Worm (Caenorhabditis elegans) whole organism, late embryonic: ENCODE data around the gene ceh-57.

Source experiments
- C08G9.2 ChIP-seq: sonication (generic microtip); optimal IDR thresholded peaks from 2 replicates; lab custom pipeline; 2016; ENCODE audit warnings: mild to moderate bottlenecking, missing genetic modification characterization, moderate library complexity, missing compliant biosample characterization
- ama-1 ChIP-seq: fragments of 150-350 bp; optimal IDR thresholded peaks from 2 replicates; lab custom pipeline; 2014
- ceh-14 ChIP-seq: sonication (generic microtip); optimal IDR thresholded peaks from 2 replicates; lab custom pipeline; 2016; ENCODE audit warnings: missing genotype, missing genetic modification characterization, missing compliant biosample characterization
- ceh-18 ChIP-seq: sonication (generic microtip); optimal IDR thresholded peaks from 2 replicates; lab custom pipeline; 2016; ENCODE audit warnings: missing genetic modification characterization, missing compliant biosample characterization
- ceh-2 ChIP-seq: sonication (generic microtip); optimal IDR thresholded peaks from 2 replicates; lab custom pipeline; 2016; ENCODE audit warnings: missing genotype, missing genetic modification characterization, missing compliant biosample characterization
- ceh-24 ChIP-seq: sonication (generic microtip); optimal IDR thresholded peaks from 2 replicates; lab custom pipeline; 2016; ENCODE audit warnings: mild to moderate bottlenecking, missing genetic modification characterization, missing compliant biosample characterization
- ceh-30 ChIP-seq: fragments of 150-350 bp; optimal IDR thresholded peaks from 2 replicates; lab custom pipeline; 2014; ENCODE audit warnings: missing biosample characterization, missing genetic modification characterization
- ceh-31 ChIP-seq: sonication (generic microtip); optimal IDR thresholded peaks from 2 replicates; lab custom pipeline; 2016; ENCODE audit warnings: missing genetic modification characterization, missing compliant biosample characterization
- ceh-34 ChIP-seq: sonication (generic microtip); optimal IDR thresholded peaks from 2 replicates; lab custom pipeline; 2016; ENCODE audit warnings: mild to moderate bottlenecking, missing genetic modification characterization, missing compliant biosample characterization
- ceh-45 ChIP-seq: fragments of 200-800 bp; sonication (Bioruptor generic); IDR thresholded peaks from 2 replicates; pipeline ENCODE4 v1.3.6; 2022; ENCODE audit warnings: missing genetic modification reagents, missing genetic modification characterization, missing compliant biosample characterization
- ceh-9 ChIP-seq: sonication (generic microtip); optimal IDR thresholded peaks from 2 replicates; lab custom pipeline; 2016; ENCODE audit warnings: mild to moderate bottlenecking, missing genetic modification characterization, inconsistent platforms, missing compliant biosample characterization
- dmd-4 ChIP-seq: sonication (generic microtip); optimal IDR thresholded peaks from 2 replicates; lab custom pipeline; 2016; ENCODE audit warnings: borderline replicate concordance, missing genetic modification characterization, missing compliant biosample characterization
- elt-2 ChIP-seq: sonication (generic microtip); optimal IDR thresholded peaks from 2 replicates; lab custom pipeline; 2016; ENCODE audit warnings: missing genetic modification reagents, missing genetic modification characterization, missing compliant biosample characterization
- elt-4 ChIP-seq: sonication (generic microtip); optimal IDR thresholded peaks from 2 replicates; lab custom pipeline; 2016; ENCODE audit warnings: missing genetic modification characterization, missing compliant biosample characterization
- ets-4 ChIP-seq: sonication (generic microtip); optimal IDR thresholded peaks from 2 replicates; lab custom pipeline; 2016; ENCODE audit warnings: missing genetic modification characterization, missing compliant biosample characterization
- eyg-1 ChIP-seq: sonication (generic microtip); optimal IDR thresholded peaks from 2 replicates; lab custom pipeline; 2016; ENCODE audit warnings: missing genotype, missing genetic modification characterization, missing compliant biosample characterization
- fax-1 ChIP-seq: sonication (generic microtip); optimal IDR thresholded peaks from 2 replicates; lab custom pipeline; 2016; ENCODE audit warnings: missing genotype, missing genetic modification characterization, missing compliant biosample characterization
- fkh-10 ChIP-seq: fragments of 150-350 bp; optimal IDR thresholded peaks from 2 replicates; lab custom pipeline; 2014; ENCODE audit warnings: missing biosample characterization, missing genetic modification reagents, missing genetic modification characterization
- fkh-6 ChIP-seq: sonication (generic microtip); optimal IDR thresholded peaks from 2 replicates; lab custom pipeline; 2016; ENCODE audit warnings: missing genetic modification characterization, missing compliant biosample characterization
- gmeb-2 ChIP-seq: sonication (generic microtip); optimal IDR thresholded peaks from 2 replicates; lab custom pipeline; 2016; ENCODE audit warnings: missing genetic modification characterization, inconsistent platforms, missing compliant biosample characterization
- hlh-13 ChIP-seq: fragments of 200-800 bp; sonication (Bioruptor generic); optimal IDR thresholded peaks from 2 replicates; lab custom pipeline; 2018; ENCODE audit warnings: mild to moderate bottlenecking, missing genetic modification characterization, missing compliant biosample characterization
- hlh-15 ChIP-seq: sonication (generic microtip); optimal IDR thresholded peaks from 2 replicates; lab custom pipeline; 2016; ENCODE audit warnings: missing genetic modification characterization, missing compliant biosample characterization
- hlh-30 ChIP-seq: sonication (generic microtip); optimal IDR thresholded peaks from 2 replicates; lab custom pipeline; 2017; ENCODE audit warnings: antibody characterized with exemption, missing genetic modification characterization, missing compliant biosample characterization; ENCODE audit not compliant: insufficient read depth
- hlh-8 ChIP-seq: sonication (generic microtip); optimal IDR thresholded peaks from 2 replicates; lab custom pipeline; 2016; ENCODE audit warnings: missing genotype, missing genetic modification characterization, missing compliant biosample characterization
- lin-11 ChIP-seq: fragments of 200-800 bp; sonication (Bioruptor generic); optimal IDR thresholded peaks from 2 replicates; lab custom pipeline; 2018; ENCODE audit warnings: mild to moderate bottlenecking, missing genetic modification characterization, missing compliant biosample characterization
- madf-2 ChIP-seq: sonication (generic microtip); optimal IDR thresholded peaks from 2 replicates; lab custom pipeline; 2017; ENCODE audit warnings: missing genetic modification characterization, missing compliant biosample characterization
- nfya-1 ChIP-seq: sonication (generic microtip); optimal IDR thresholded peaks from 2 replicates; lab custom pipeline; 2017; ENCODE audit warnings: missing genetic modification characterization, mild to moderate bottlenecking, missing compliant biosample characterization, antibody characterized with exemption, moderate library complexity
- nhr-232 ChIP-seq: sonication (generic microtip); optimal IDR thresholded peaks from 2 replicates; lab custom pipeline; 2016; ENCODE audit warnings: missing genetic modification characterization, missing compliant biosample characterization
- npax-4 ChIP-seq: sonication (generic microtip); optimal IDR thresholded peaks from 2 replicates; lab custom pipeline; 2016; ENCODE audit warnings: missing genetic modification characterization, missing compliant biosample characterization
- pag-3 ChIP-seq: sonication (generic microtip); optimal IDR thresholded peaks from 2 replicates; lab custom pipeline; 2016; ENCODE audit warnings: missing compliant biosample characterization, missing genetic modification characterization, borderline replicate concordance
- pax-1 ChIP-seq: fragments of 150-350 bp; optimal IDR thresholded peaks from 2 replicates; lab custom pipeline; 2014; ENCODE audit warnings: missing biosample characterization, missing genetic modification characterization
- pqm-1 ChIP-seq: sonication (generic microtip); optimal IDR thresholded peaks from 2 replicates; lab custom pipeline; 2016; ENCODE audit warnings: missing genetic modification characterization, missing compliant biosample characterization
- ref-2 ChIP-seq: sonication (generic microtip); optimal IDR thresholded peaks from 2 replicates; lab custom pipeline; 2016; ENCODE audit warnings: missing genetic modification characterization, missing compliant biosample characterization
- rnt-1 ChIP-seq: sonication (generic microtip); optimal IDR thresholded peaks from 2 replicates; lab custom pipeline; 2016; ENCODE audit warnings: missing genetic modification characterization, missing compliant biosample characterization
- tbx-2 ChIP-seq: sonication (generic microtip); optimal IDR thresholded peaks from 2 replicates; lab custom pipeline; 2016; ENCODE audit warnings: missing genetic modification characterization, missing compliant biosample characterization
- tbx-7 ChIP-seq: sonication (generic microtip); optimal IDR thresholded peaks from 2 replicates; lab custom pipeline; 2016; ENCODE audit warnings: missing genotype, missing genetic modification characterization, missing compliant biosample characterization
- unc-42 ChIP-seq: sonication (generic microtip); optimal IDR thresholded peaks from 2 replicates; lab custom pipeline; 2016; ENCODE audit warnings: missing genotype, missing genetic modification characterization, missing compliant biosample characterization
- unc-55 ChIP-seq: sonication (generic microtip); optimal IDR thresholded peaks from 2 replicates; lab custom pipeline; 2017; ENCODE audit warnings: missing biosample characterization, missing genetic modification reagents, missing genetic modification characterization
- unc-86 ChIP-seq: sonication (generic microtip); optimal IDR thresholded peaks from 2 replicates; lab custom pipeline; 2016; ENCODE audit warnings: missing genetic modification characterization, missing compliant biosample characterization
- zip-5 ChIP-seq: sonication (generic microtip); optimal IDR thresholded peaks from 2 replicates; lab custom pipeline; 2016; ENCODE audit warnings: missing genetic modification characterization, missing compliant biosample characterization
- ztf-16 ChIP-seq: sonication (generic microtip); optimal IDR thresholded peaks from 2 replicates; lab custom pipeline; 2017; ENCODE audit warnings: missing genetic modification characterization, missing compliant biosample characterization

The ceh-57 gene

DNA sequence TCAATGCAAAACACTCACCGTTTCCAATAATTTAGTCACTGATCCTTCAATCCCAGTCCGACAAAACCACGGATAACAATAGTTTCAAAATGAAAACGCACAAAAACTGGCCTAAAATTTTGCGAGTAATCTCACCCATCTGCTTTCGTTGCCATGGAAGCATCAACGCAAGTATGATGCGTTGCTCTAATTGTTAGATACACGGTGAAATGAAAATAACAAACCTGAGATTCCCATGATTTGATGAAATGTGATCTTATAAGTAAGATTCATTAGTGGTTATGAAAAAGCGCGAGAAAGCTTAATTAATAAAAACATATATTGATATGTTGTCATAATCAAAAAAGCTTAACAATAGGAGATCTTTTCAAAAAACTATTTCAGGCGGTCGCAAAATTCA, at the start of gene ceh-57:
TSS of gene ceh-57 (minus strand) at position 95 of the 400 bp plus-strand sequence.
- TF ChIP-seq ama-1 (lab: Kevin White, UChicago) (peak; percentile 36), elt-4 (no peak), dmd-4 (tag; lab: Kevin White, UChicago) (no peak), unc-42 (tag; lab: Kevin White, UChicago) (no peak), nfya-1 (tag; lab: Kevin White, UChicago) (no peak)

- TF ChIP-seq madf-2 (tag; lab: Kevin White, UChicago), result no peak
- TF ChIP-seq hlh-8, result no peak
- no peak for TF ChIP-seq ceh-2 (tag; lab: Kevin White, UChicago)
- TF ChIP-seq unc-42 (tag; lab: Kevin White, UChicago), result peak; percentile 41
- no peak for TF ChIP-seq ceh-34 (tag; lab: Kevin White, UChicago)
- TF ChIP-seq unc-86 (tag; lab: Kevin White, UChicago), result no peak
- TF ChIP-seq nhr-232 (tag; lab: Kevin White, UChicago), result no peak
- TF ChIP-seq ztf-16, result no peak
- TF ChIP-seq hlh-30 (tag; lab: Kevin White, UChicago), result peak; percentile 38
- no peak for TF ChIP-seq lin-11
- no peak for TF ChIP-seq ceh-45 (GFP tag; lab: Robert Waterston, UW)
Observed at ce11 chrII:10416332-10416863, 49.3 kb upstream of the ceh-57 start, which contains the start of gene eif-2A. Gene eif-2A, plus strand, starts transcription at chrII:10416800.

DNA sequence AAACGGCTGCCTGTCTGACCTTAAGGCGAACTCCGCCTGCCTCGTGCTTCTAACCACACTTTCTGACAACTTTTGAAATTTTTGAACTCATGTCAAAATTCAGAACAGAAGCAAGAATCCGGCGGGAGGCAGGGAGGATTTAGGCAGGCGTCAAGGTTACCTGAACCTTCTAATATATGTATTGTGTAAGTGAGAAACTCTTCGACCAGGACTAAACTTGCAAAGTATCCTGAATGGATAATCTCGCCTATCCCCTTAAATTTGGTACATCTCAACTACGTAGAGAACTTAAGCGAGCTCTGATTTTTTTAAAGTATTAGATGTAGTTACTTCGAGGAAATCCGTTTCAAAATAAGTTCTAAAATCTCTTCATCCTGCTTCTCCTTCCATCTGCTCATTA, 43.9 kb upstream of the ceh-57 start, which contains the start of gene E04D5.5:
TSS of gene E04D5.5 (plus strand) at position 301 of the 400 bp plus-strand sequence.
- no peak for TF ChIP-seq ama-1 (lab: Kevin White, UChicago)
- no peak for TF ChIP-seq dmd-4 (tag; lab: Kevin White, UChicago)
- TF ChIP-seq unc-86 (tag; lab: Kevin White, UChicago), result no peak
- TF ChIP-seq ceh-9 (tag; lab: Kevin White, UChicago), result no peak
- TF ChIP-seq C08G9.2 (tag; lab: Kevin White, UChicago), result no peak
- TF ChIP-seq pag-3, result no peak
- TF ChIP-seq hlh-15 (tag; lab: Kevin White, UChicago), result no peak
- TF ChIP-seq gmeb-2 (tag; lab: Kevin White, UChicago), result no peak
- TF ChIP-seq pax-1 (tag; lab: Kevin White, UChicago), result no peak
- no peak for TF ChIP-seq eyg-1 (tag; lab: Kevin White, UChicago)
- no peak for TF ChIP-seq ceh-30 (tag; lab: Kevin White, UChicago)
- TF ChIP-seq ceh-14 (tag; lab: Kevin White, UChicago), result no peak
- TF ChIP-seq ceh-18 (tag; lab: Kevin White, UChicago), result no peak
- TF ChIP-seq, all 69 proteins: peak for 0

- TF ChIP-seq ceh-24 (tag; lab: Kevin White, UChicago), result no peak
- no peak for TF ChIP-seq ref-2 (tag; lab: Kevin White, UChicago)
- TF ChIP-seq elt-2 (tag; lab: Kevin White, UChicago), result peak; percentile 67
- TF ChIP-seq lin-11, result no peak
- TF ChIP-seq unc-55 (GFP tag; lab: Kevin White, UChicago), result no peak
- TF ChIP-seq hlh-30 (tag; lab: Kevin White, UChicago), result no peak
Observed at ce11 chrII:10402991-10403390, 35.9 kb upstream of the ceh-57 start.

- TF ChIP-seq ceh-2 (tag; lab: Kevin White, UChicago), result no peak
Observed at ce11 chrII:10396578-10396977, 29.5 kb upstream of the ceh-57 start, which contains the start of gene T09F3.5. Gene T09F3.5, plus strand, starts transcription at chrII:10396878.

DNA sequence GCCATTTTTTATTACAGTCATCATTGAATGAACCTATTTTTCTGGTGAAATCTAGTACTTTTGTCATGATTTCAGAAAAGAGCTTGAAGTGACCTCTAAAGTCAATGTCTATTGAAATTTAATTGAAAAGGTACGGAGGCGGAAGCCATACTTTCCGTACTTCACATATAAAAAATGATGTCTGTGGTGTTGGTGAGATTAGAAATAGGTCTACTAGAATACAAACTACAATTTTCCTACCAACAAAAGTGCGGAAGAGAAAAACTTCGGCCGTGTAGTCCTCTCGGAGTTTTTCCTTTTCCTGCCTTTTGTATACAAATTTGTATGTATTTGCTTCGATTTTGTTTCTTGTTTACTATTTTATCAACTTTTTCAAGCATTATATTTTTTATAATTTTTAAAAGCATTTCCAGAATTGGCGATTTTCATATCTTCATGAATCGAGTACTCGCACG, 28.2 kb upstream of the ceh-57 start, which contains the start of gene T09F3.4:
TSS of gene T09F3.4 (plus strand) at position 405 of the 455 bp plus-strand sequence.
- TF ChIP-seq hlh-13 (GFP tag; lab: Kevin White, UChicago) (no peak), tbx-7 (tag; lab: Kevin White, UChicago) (peak; percentile 48), tbx-2 (tag; lab: Kevin White, UChicago) (peak; percentile 70), fkh-6 (tag; lab: Kevin White, UChicago) (peak; percentile 15), rnt-1 (tag; lab: Kevin White, UChicago) (no peak), C08G9.2 (tag; lab: Kevin White, UChicago) (peak; percentile 80), ceh-2 (tag; lab: Kevin White, UChicago) (peak; percentile 69), npax-4 (no peak), zip-5 (tag; lab: Kevin White, UChicago) (peak; percentile 29), pqm-1 (no peak), ceh-31 (tag; lab: Kevin White, UChicago) (peak; percentile 70), ets-4 (peak; percentile 64), fax-1 (tag; lab: Kevin White, UChicago) (no peak), fkh-10 (no peak), nhr-232 (tag; lab: Kevin White, UChicago) (no peak), ceh-45 (GFP tag; lab: Robert Waterston, UW) (no peak), elt-2 (tag; lab: Kevin White, UChicago) (peak; percentile 28)
- TF ChIP-seq, all 69 proteins: peak for 9
